Worm (Caenorhabditis elegans) whole organism, L2 larva: ENCODE results near the gene C42C1.3.

Source experiments
- aly-2 ChIP-seq: fragments of 150-350 bp; optimal IDR thresholded peaks from 2 replicates; lab custom pipeline; 2014; ENCODE audit warnings: missing biosample characterization, missing genetic modification characterization
- blmp-1 ChIP-seq: sonication (generic microtip); optimal IDR thresholded peaks from 2 replicates; lab custom pipeline; 2017; ENCODE audit warnings: missing genetic modification characterization, mild to moderate bottlenecking, missing compliant biosample characterization, antibody characterized with exemption, moderate library complexity; ENCODE audit not compliant: insufficient read depth
- fos-1 ChIP-seq: fragments of 150-350 bp; optimal IDR thresholded peaks from 2 replicates; lab custom pipeline; 2014; ENCODE audit warnings: missing biosample characterization, missing genetic modification characterization
- nhr-11 ChIP-seq: fragments of 150-350 bp; optimal IDR thresholded peaks from 2 replicates; lab custom pipeline; 2014; ENCODE audit warnings: missing biosample characterization, missing genetic modification characterization
- nhr-129 ChIP-seq: fragments of 150-350 bp; optimal IDR thresholded peaks from 2 replicates; lab custom pipeline; 2014; ENCODE audit warnings: missing biosample characterization, missing genetic modification characterization
- nhr-23 ChIP-seq: fragments of 150-350 bp; optimal IDR thresholded peaks from 2 replicates; lab custom pipeline; 2014; ENCODE audit warnings: missing biosample characterization, missing genetic modification reagents, missing genetic modification characterization
- nhr-237 ChIP-seq: fragments of 150-350 bp; optimal IDR thresholded peaks from 2 replicates; lab custom pipeline; 2014; ENCODE audit warnings: missing biosample characterization, missing genetic modification characterization
- snpc-4 ChIP-seq: fragments of 150-350 bp; optimal IDR thresholded peaks from 2 replicates; lab custom pipeline; 2014; ENCODE audit warnings: missing biosample characterization, missing genetic modification characterization
- unc-62 ChIP-seq: fragments of 150-350 bp; optimal IDR thresholded peaks from 2 replicates; lab custom pipeline; 2014; ENCODE audit warnings: missing biosample characterization, missing genetic modification reagents, missing genetic modification characterization

- no peak for TF ChIP-seq nhr-129 (tag; lab: Kevin White, UChicago)
- TF ChIP-seq nhr-11 (tag; lab: Kevin White, UChicago) = no peak
- no peak for TF ChIP-seq fos-1 (tag; lab: Kevin White, UChicago)
- TF ChIP-seq unc-62 = no peak
- no peak for TF ChIP-seq nhr-237 (tag; lab: Kevin White, UChicago)
- TF ChIP-seq aly-2 = no peak
- TF ChIP-seq blmp-1 = no peak
- no peak for TF ChIP-seq nhr-23 (tag; lab: Kevin White, UChicago)
- no peak for TF ChIP-seq snpc-4
Observed at ce11 chrIV:12307720-12308119, 37.4 kb upstream of the C42C1.3 start, which contains the start of gene oac-57.
